Fruit fly (Drosophila melanogaster) whole organism, embryonic: Measurements from ENCODE around the gene Gr89a.

Source experiments
- Ada2b ChIP-seq: fragments of 200-800 bp; sonication (Bioruptor generic); IDR thresholded peaks from 2 replicates; pipeline ENCODE4 v1.3.6; 2022; ENCODE audit warnings: missing biosample characterization, missing genetic modification characterization
- BEAF-32 ChIP-seq: fragments of 200-800 bp; sonication (Bioruptor generic); optimal IDR thresholded peaks from 3 replicates; lab custom pipeline; 2017; ENCODE audit warnings: missing biosample characterization, missing genetic modification characterization, mild to moderate bottlenecking, moderate library complexity, missing genetic modification reagents
- CG11695 ChIP-seq: fragments of 200-800 bp; sonication (Bioruptor generic); IDR thresholded peaks from 3 replicates; pipeline ENCODE4 v1.3.6; 2022; ENCODE audit warnings: missing biosample characterization, missing genetic modification characterization
- CG14667 ChIP-seq: fragments of 200-800 bp; sonication (Bioruptor generic); IDR thresholded peaks from 2 replicates; pipeline ENCODE4 v1.3.6; 2022; ENCODE audit warnings: missing biosample characterization, missing genetic modification characterization
- CG16813 ChIP-seq: fragments of 200-800 bp; sonication (Bioruptor generic); IDR thresholded peaks from 3 replicates; pipeline ENCODE4 v1.3.6; 2022; ENCODE audit warnings: missing biosample characterization, missing genetic modification characterization; ENCODE audit not compliant: partially characterized antibody
- CG1792 ChIP-seq: fragments of 200-800 bp; sonication (Bioruptor generic); optimal IDR thresholded peaks from 2 replicates; lab custom pipeline; 2016; ENCODE audit warnings: missing biosample characterization, missing genetic modification characterization
- CG1832 ChIP-seq: fragments of 200-800 bp; sonication (Bioruptor generic); optimal IDR thresholded peaks from 2 replicates; lab custom pipeline; 2017; ENCODE audit warnings: missing biosample characterization, mild to moderate bottlenecking, missing genetic modification characterization, inconsistent platforms
- CG18476 ChIP-seq: fragments of 200-800 bp; sonication (Bioruptor generic); optimal IDR thresholded peaks from 2 replicates; lab custom pipeline; 2016; ENCODE audit warnings: missing biosample characterization, mild to moderate bottlenecking, missing genetic modification characterization
- CG2199 ChIP-seq: fragments of 200-800 bp; sonication (Bioruptor generic); IDR thresholded peaks from 3 replicates; pipeline ENCODE4 v1.3.6; 2022; ENCODE audit warnings: missing biosample characterization, missing genetic modification characterization
- CG2202 ChIP-seq: fragments of 200-800 bp; sonication (Bioruptor generic); optimal IDR thresholded peaks from 2 replicates; lab custom pipeline; 2018; ENCODE audit warnings: missing biosample characterization, mild to moderate bottlenecking, missing genetic modification characterization
- CG34376 ChIP-seq: fragments of 200-800 bp; sonication (Bioruptor generic); optimal IDR thresholded peaks from 2 replicates; lab custom pipeline; 2018; ENCODE audit warnings: missing biosample characterization, mild to moderate bottlenecking, missing genetic modification characterization
- CG4404 ChIP-seq: fragments of 200-800 bp; sonication (Bioruptor generic); IDR thresholded peaks from 2 replicates; pipeline ENCODE4 v1.3.6; 2022; ENCODE audit warnings: missing biosample characterization, missing genetic modification characterization
- CG4617 ChIP-seq: fragments of 200-800 bp; sonication (Bioruptor generic); optimal IDR thresholded peaks from 3 replicates; lab custom pipeline; 2016; ENCODE audit warnings: missing biosample characterization, missing genetic modification characterization, borderline replicate concordance
- CG4854 ChIP-seq: fragments of 200-800 bp; sonication (Bioruptor generic); optimal IDR thresholded peaks from 2 replicates; lab custom pipeline; 2016; ENCODE audit warnings: missing biosample characterization, missing genetic modification characterization, inconsistent platforms
- CG6654 ChIP-seq: fragments of 200-800 bp; sonication (Bioruptor generic); optimal IDR thresholded peaks from 2 replicates; lab custom pipeline; 2017; ENCODE audit warnings: missing biosample characterization, mild to moderate bottlenecking, missing genetic modification characterization
- CG7963 ChIP-seq: fragments of 200-800 bp; sonication (Bioruptor generic); IDR thresholded peaks from 3 replicates; pipeline ENCODE4 v1.3.6; 2022; ENCODE audit warnings: missing biosample characterization, missing genetic modification characterization; ENCODE audit not compliant: partially characterized antibody
- CG8388 ChIP-seq: fragments of 200-800 bp; sonication (Bioruptor generic); optimal IDR thresholded peaks from 2 replicates; lab custom pipeline; 2019; ENCODE audit warnings: missing biosample characterization, mild to moderate bottlenecking, missing genetic modification characterization, moderate library complexity
- CG9609 ChIP-seq: fragments of 200-800 bp; sonication (Bioruptor generic); optimal IDR thresholded peaks from 3 replicates; lab custom pipeline; 2016; ENCODE audit warnings: missing biosample characterization, missing genetic modification characterization
- CG9817 ChIP-seq: fragments of 200-800 bp; sonication (Bioruptor generic); optimal IDR thresholded peaks from 2 replicates; lab custom pipeline; 2018; ENCODE audit warnings: missing biosample characterization, mild to moderate bottlenecking, missing genetic modification characterization, moderate library complexity
- CTCF ChIP-seq: fragments of 200-800 bp; sonication (Bioruptor generic); optimal IDR thresholded peaks from 2 replicates; lab custom pipeline; 2017; ENCODE audit warnings: missing biosample characterization, mild to moderate bottlenecking, missing genetic modification characterization, moderate library complexity
- CoRest ChIP-seq: fragments of 200-800 bp; sonication (Bioruptor generic); optimal IDR thresholded peaks from 3 replicates; lab custom pipeline; 2018; ENCODE audit warnings: missing biosample characterization, mild to moderate bottlenecking, missing genetic modification characterization, moderate library complexity
- D19B ChIP-seq: fragments of 200-800 bp; sonication (Bioruptor generic); optimal IDR thresholded peaks from 2 replicates; lab custom pipeline; 2017; ENCODE audit warnings: missing biosample characterization, mild to moderate bottlenecking, missing genetic modification characterization
- Dll ChIP-seq: fragments of 200-800 bp; sonication (Bioruptor generic); IDR thresholded peaks from 4 replicates; pipeline ENCODE4 v1.3.6; 2022; ENCODE audit warnings: missing biosample characterization, missing genetic modification characterization; ENCODE audit not compliant: partially characterized antibody
- Doc3 ChIP-seq: fragments of 200-800 bp; sonication (Bioruptor generic); IDR thresholded peaks from 3 replicates; pipeline ENCODE4 v1.3.6; 2022; ENCODE audit warnings: missing biosample characterization, missing genetic modification characterization; ENCODE audit not compliant: partially characterized antibody
- Dp ChIP-seq: fragments of 200-800 bp; sonication (Bioruptor generic); optimal IDR thresholded peaks from 2 replicates; lab custom pipeline; 2018; ENCODE audit warnings: missing biosample characterization, mild to moderate bottlenecking, missing genetic modification characterization, moderate library complexity
- Drgx ChIP-seq: fragments of 200-800 bp; sonication (Bioruptor generic); IDR thresholded peaks from 2 replicates; pipeline ENCODE4 v1.3.6; 2022; ENCODE audit warnings: missing biosample characterization, missing genetic modification characterization
- Fer1 ChIP-seq: fragments of 200-800 bp; sonication (Bioruptor generic); optimal IDR thresholded peaks from 2 replicates; lab custom pipeline; 2017; ENCODE audit warnings: missing biosample characterization, mild to moderate bottlenecking, missing genetic modification characterization
- H2.0 ChIP-seq: fragments of 200-800 bp; sonication (Bioruptor generic); IDR thresholded peaks from 2 replicates; pipeline ENCODE4 v1.3.6; 2022; ENCODE audit warnings: missing biosample characterization, missing genetic modification characterization
- Hr78 ChIP-seq, 2 experiments: fragments of 200-800 bp in 1 of 2; fragments of >200 bp in 1 of 2; sonication (Bioruptor generic) in 1 of 2; optimal IDR thresholded peaks; 2 replicates each; lab custom pipeline; 2017 to 2019; ENCODE audit warnings: missing biosample characterization in 2 of 2, missing genetic modification characterization in 2 of 2, mild to moderate bottlenecking in 1 of 2, moderate library complexity in 1 of 2
- Lim3 ChIP-seq: fragments of 200-800 bp; sonication (Bioruptor generic); IDR thresholded peaks from 2 replicates; pipeline ENCODE4 v1.3.6; 2022; ENCODE audit warnings: missing biosample characterization, missing genetic modification characterization
- Nf-YB ChIP-seq: fragments of 200-800 bp; sonication (Bioruptor generic); optimal IDR thresholded peaks from 3 replicates; lab custom pipeline; 2019; ENCODE audit warnings: missing biosample characterization, mild to moderate bottlenecking, missing genetic modification characterization, moderate library complexity
- Ravus ChIP-seq: fragments of 200-800 bp; sonication (Bioruptor generic); IDR thresholded peaks from 2 replicates; pipeline ENCODE4 v1.3.6; 2022; ENCODE audit warnings: missing biosample characterization, missing genetic modification characterization
- Rx ChIP-seq: fragments of 200-800 bp; sonication (Bioruptor generic); IDR thresholded peaks from 2 replicates; pipeline ENCODE4 v1.3.6; 2022; ENCODE audit warnings: missing biosample characterization, missing genetic modification characterization
- bowl ChIP-seq: fragments of 200-800 bp; sonication (Bioruptor generic); IDR thresholded peaks from 2 replicates; pipeline ENCODE4 v1.3.6; 2022; ENCODE audit warnings: missing biosample characterization, missing genetic modification characterization
- crp ChIP-seq, 2 experiments: fragments of 200-800 bp; sonication (Bioruptor generic); optimal IDR thresholded peaks; 2 replicates in 1 of 2; 3 replicates in 1 of 2; lab custom pipeline; 2017; ENCODE audit warnings: missing biosample characterization in 2 of 2, missing genetic modification characterization in 2 of 2, mild to moderate bottlenecking in 1 of 2, moderate library complexity in 1 of 2
- gcm ChIP-seq: fragments of 200-800 bp; sonication (Bioruptor generic); optimal IDR thresholded peaks from 2 replicates; lab custom pipeline; 2019; ENCODE audit warnings: missing biosample characterization, mild to moderate bottlenecking, missing genetic modification characterization, moderate library complexity
- hkb ChIP-seq, 2 experiments: fragments of 200-800 bp in 1 of 2; fragments of >200 bp in 1 of 2; sonication (Bioruptor generic) in 1 of 2; IDR thresholded peaks in 1 of 2; optimal IDR thresholded peaks in 1 of 2; 2 replicates each; pipeline versions ENCODE4 v1.3.6 to Lab custom; 2017 to 2022; ENCODE audit warnings: missing biosample characterization in 1 of 2, missing genetic modification characterization in 1 of 2
- kah ChIP-seq: fragments of 200-800 bp; sonication (Bioruptor generic); optimal IDR thresholded peaks from 2 replicates; lab custom pipeline; 2018; ENCODE audit warnings: missing biosample characterization, mild to moderate bottlenecking, missing genetic modification characterization
- kay ChIP-seq: fragments of 200-800 bp; sonication (Bioruptor generic); optimal IDR thresholded peaks from 2 replicates; lab custom pipeline; 2016; ENCODE audit warnings: missing biosample characterization, missing genetic modification characterization
- ken ChIP-seq: fragments of 200-800 bp; sonication (Bioruptor generic); IDR thresholded peaks from 3 replicates; pipeline ENCODE4 v1.3.6; 2022; ENCODE audit warnings: missing biosample characterization, missing genetic modification characterization
- kni ChIP-seq: fragments of 200-800 bp; sonication (Bioruptor generic); optimal IDR thresholded peaks from 3 replicates; lab custom pipeline; 2017; ENCODE audit warnings: mild to moderate bottlenecking, missing biosample characterization, missing genetic modification reagents, missing genetic modification characterization
- luna ChIP-seq: fragments of 200-800 bp; sonication (Bioruptor generic); optimal IDR thresholded peaks from 2 replicates; lab custom pipeline; 2016; ENCODE audit warnings: missing biosample characterization, missing genetic modification characterization
- nmo ChIP-seq: fragments of 200-800 bp; sonication (Bioruptor generic); optimal IDR thresholded peaks from 2 replicates; lab custom pipeline; 2018; ENCODE audit warnings: missing biosample characterization, mild to moderate bottlenecking, missing genetic modification characterization, moderate library complexity
- org-1 ChIP-seq: fragments of 200-800 bp; sonication (Bioruptor generic); optimal IDR thresholded peaks from 2 replicates; lab custom pipeline; 2017; ENCODE audit warnings: missing biosample characterization, missing genetic modification characterization
- row ChIP-seq: fragments of 200-800 bp; sonication (Bioruptor generic); IDR thresholded peaks from 3 replicates; pipeline ENCODE4 v1.3.6; 2022; ENCODE audit warnings: missing biosample characterization, missing genetic modification characterization
- slou ChIP-seq: fragments of 200-800 bp; sonication (Bioruptor generic); optimal IDR thresholded peaks from 3 replicates; lab custom pipeline; 2016; ENCODE audit warnings: missing biosample characterization, missing genetic modification characterization
- sob ChIP-seq: fragments of 200-800 bp; sonication (Bioruptor generic); IDR thresholded peaks from 2 replicates; pipeline ENCODE4 v1.3.6; 2022; ENCODE audit warnings: missing biosample characterization, missing genetic modification characterization
- stwl ChIP-seq: fragments of 200-800 bp; sonication (Bioruptor generic); optimal IDR thresholded peaks from 3 replicates; lab custom pipeline; 2018; ENCODE audit warnings: missing biosample characterization, mild to moderate bottlenecking, missing genetic modification characterization, moderate library complexity
- trh ChIP-seq: fragments of 200-800 bp; sonication (Bioruptor generic); optimal IDR thresholded peaks from 2 replicates; lab custom pipeline; 2016; ENCODE audit warnings: missing biosample characterization, missing genetic modification characterization
- zen ChIP-seq: fragments of 200-800 bp; sonication (Bioruptor generic); optimal IDR thresholded peaks from 3 replicates; lab custom pipeline; 2018; ENCODE audit warnings: missing biosample characterization, mild to moderate bottlenecking, missing genetic modification characterization, moderate library complexity
- zf30C ChIP-seq: fragments of 200-800 bp; sonication (Bioruptor generic); optimal IDR thresholded peaks from 3 replicates; lab custom pipeline; 2018; ENCODE audit warnings: missing biosample characterization, mild to moderate bottlenecking, missing genetic modification characterization

The Gr89a gene

DNA sequence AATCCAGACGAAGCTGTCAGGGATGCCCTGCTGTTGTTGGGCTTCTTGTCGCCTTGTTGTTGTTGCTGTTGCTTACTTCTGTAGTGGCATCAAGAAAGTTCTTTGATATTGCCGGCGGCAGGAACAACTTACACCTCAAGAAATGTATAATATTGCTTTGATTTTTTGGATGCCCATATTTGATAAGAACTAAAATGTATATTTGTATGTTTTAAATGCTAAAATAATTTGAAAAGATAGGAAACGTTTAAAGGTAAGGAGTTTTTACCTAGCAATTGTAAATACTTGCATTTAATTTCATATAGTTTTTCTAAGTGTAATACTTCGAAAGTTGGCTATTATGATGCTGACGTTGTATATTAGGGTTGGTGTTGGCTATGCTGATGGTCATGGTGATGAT lies 11.4 kb upstream of the Gr89a start (continued):
- TF ChIP-seq CG14667 (no peak), CG9817 (peak; percentile 16), crp (GFP tag; optimal IDR thresholded peaks at IDR 0.05; lab: Kevin White, UChicago) (no peak), Ravus (GFP tag; lab: Robert Waterston, UW) (no peak), CG4854 (no peak), CG11695 (GFP tag; lab: Robert Waterston, UW) (peak; percentile 29; the same call in 1 of the 3 replicates), kay (GFP tag; lab: Kevin White, UChicago) (no peak), zf30C (GFP tag; lab: Kevin White, UChicago) (peak; percentile 41), CG9609 (GFP tag; lab: Kevin White, UChicago) (no peak), CG4617 (GFP tag; lab: Kevin White, UChicago) (no peak), CTCF (GFP tag; lab: Kevin White, UChicago) (no peak), CG1832 (GFP tag; lab: Kevin White, UChicago) (no peak), gcm (GFP tag; lab: Kevin White, UChicago) (peak; percentile 13), slou (no peak), CG8388 (peak; percentile 52), nmo (GFP tag; lab: Kevin White, UChicago) (peak; percentile 41), CG7963 (GFP tag; lab: Robert Waterston, UW) (no peak), CG18476 (GFP tag; lab: Kevin White, UChicago) (no peak), CG16813 (GFP tag; lab: Robert Waterston, UW) (no peak), Hr78 (GFP tag; optimal IDR thresholded peaks at IDR 0.05; lab: Kevin White, UChicago) (no peak), CG6654 (GFP tag; lab: Kevin White, UChicago) (no peak), luna (GFP tag; lab: Kevin White, UChicago) (no peak), Dll (GFP tag; lab: Robert Waterston, UW) (no peak), kah (no peak), kni (GFP tag; lab: Kevin White, UChicago) (no peak), Drgx (GFP tag; lab: Robert Waterston, UW) (no peak), Dp (GFP tag; lab: Kevin White, UChicago) (no peak), BEAF-32 (GFP tag; lab: Kevin White, UChicago) (no peak), CG4404 (no peak), Fer1 (GFP tag; lab: Kevin White, UChicago) (peak; percentile 48), ken (GFP tag; lab: Robert Waterston, UW) (no peak; the same call in 2 of the 3 replicates), Rx (no peak), Ada2b (GFP tag; lab: Robert Waterston, UW) (no peak), CG34376 (no peak), CG2202 (no peak), row (GFP tag; lab: Robert Waterston, UW) (peak; percentile 54; the same call in 2 of the 3 replicates), bowl (GFP tag; lab: Robert Waterston, UW) (no peak), CG1792 (GFP tag; lab: Kevin White, UChicago) (no peak), org-1 (GFP tag; lab: Kevin White, UChicago) (no peak), CG2199 (no peak), D19B (GFP tag; lab: Kevin White, UChicago) (no peak), trh (GFP tag; lab: Kevin White, UChicago) (no peak), CoRest (peak; percentile 35), H2.0 (GFP tag; lab: Robert Waterston, UW) (no peak), Doc3 (GFP tag; lab: Robert Waterston, UW) (no peak), hkb (optimal IDR thresholded peaks at IDR 0.05; lab: Kevin White, UChicago) (no peak), hkb (GFP tag; IDR thresholded peaks at IDR 0.05; lab: Robert Waterston, UW) (no peak), Lim3 (GFP tag; lab: Robert Waterston, UW) (no peak), stwl (tag; lab: Kevin White, UChicago) (no peak), Nf-YB (peak; percentile 22), zen (tag; lab: Kevin White, UChicago) (no peak), sob (GFP tag; lab: Robert Waterston, UW) (no peak)
